Worm (Caenorhabditis elegans) whole organism, late embryonic: Measurements from ENCODE around the gene nbs-1.

Experiments
- C08G9.2 ChIP-seq: sonication (generic microtip); optimal IDR thresholded peaks from 2 replicates; lab custom pipeline; 2016; ENCODE audit warnings: mild to moderate bottlenecking, missing genetic modification characterization, moderate library complexity, missing compliant biosample characterization
- K09A11.1 ChIP-seq: sonication (generic microtip); optimal IDR thresholded peaks from 2 replicates; lab custom pipeline; 2017; ENCODE audit warnings: antibody characterized with exemption, mild to moderate bottlenecking, missing genetic modification characterization, missing compliant biosample characterization; ENCODE audit not compliant: insufficient read depth
- che-1 ChIP-seq: sonication (generic microtip); optimal IDR thresholded peaks from 2 replicates; lab custom pipeline; 2016; ENCODE audit warnings: mild to moderate bottlenecking, missing genetic modification characterization, missing compliant biosample characterization
- elt-2 ChIP-seq: sonication (generic microtip); optimal IDR thresholded peaks from 2 replicates; lab custom pipeline; 2016; ENCODE audit warnings: missing genetic modification reagents, missing genetic modification characterization, missing compliant biosample characterization
- hlh-6 ChIP-seq: sonication (generic microtip); optimal IDR thresholded peaks from 2 replicates; lab custom pipeline; 2016; ENCODE audit warnings: missing genotype, missing genetic modification characterization, missing compliant biosample characterization
- sox-4 ChIP-seq: sonication (generic microtip); optimal IDR thresholded peaks from 2 replicates; lab custom pipeline; 2017; ENCODE audit warnings: mild to moderate bottlenecking, missing genetic modification characterization, inconsistent platforms, missing compliant biosample characterization
- tbx-2 ChIP-seq: sonication (generic microtip); optimal IDR thresholded peaks from 2 replicates; lab custom pipeline; 2016; ENCODE audit warnings: missing genetic modification characterization, missing compliant biosample characterization
- ztf-16 ChIP-seq: sonication (generic microtip); optimal IDR thresholded peaks from 2 replicates; lab custom pipeline; 2017; ENCODE audit warnings: missing genetic modification characterization, missing compliant biosample characterization

DNA sequence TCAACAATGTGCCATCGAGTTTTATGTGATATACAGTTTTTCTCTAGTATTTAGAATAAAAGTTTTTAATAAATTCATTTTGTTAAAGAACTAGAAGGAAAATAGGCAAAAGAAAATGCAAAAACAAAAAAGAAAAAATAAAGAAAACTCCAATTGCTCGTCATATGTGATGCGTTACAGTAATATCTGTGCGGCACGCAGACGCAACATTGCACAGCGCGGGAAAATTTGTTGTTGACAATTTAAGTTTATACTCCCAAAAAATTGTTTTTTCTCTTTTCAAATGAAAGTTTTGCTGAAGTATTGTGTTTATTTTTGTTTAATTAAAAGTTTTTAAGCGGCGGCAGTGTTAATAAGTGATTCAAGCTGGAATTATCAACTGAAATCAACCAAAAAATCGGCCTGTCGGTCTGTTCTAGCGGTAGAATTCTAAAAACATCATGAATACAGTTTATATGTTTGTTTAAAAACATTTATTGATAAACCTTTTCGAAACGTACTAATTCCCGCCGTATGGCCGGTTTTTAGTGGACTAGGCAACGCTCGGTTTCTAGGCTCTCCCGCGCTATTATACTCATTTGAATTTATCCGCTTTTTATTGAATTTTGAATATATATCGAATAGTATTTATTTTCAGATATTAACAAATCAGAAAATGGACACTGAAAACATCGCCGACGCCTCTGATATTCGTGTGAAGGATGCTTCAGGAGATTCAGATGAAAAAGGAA lies 9.9 kb upstream of the nbs-1 start, which contains the start of gene nasp-1:
- TF ChIP-seq ztf-16 (tag; lab: Kevin White, UChicago) = no peak
- no peak for TF ChIP-seq K09A11.1 (tag; lab: Kevin White, UChicago)
- TF ChIP-seq elt-2 (tag; lab: Kevin White, UChicago) = no peak
- no peak for TF ChIP-seq sox-4 (tag; lab: Kevin White, UChicago)
- TF ChIP-seq tbx-2 (tag; lab: Kevin White, UChicago) = no peak
- TF ChIP-seq hlh-6 (tag; lab: Kevin White, UChicago) = no peak
- no peak for TF ChIP-seq C08G9.2 (tag; lab: Kevin White, UChicago)
- no peak for TF ChIP-seq che-1
